Fruit fly (Drosophila melanogaster): Measurements from ENCODE around the gene Ets21C.

Ets21C gene

dm6 chr2L:544444-545179, 8.1 kb downstream of the Ets21C start, which contains the start of the genes Spp and nAChRbeta3 (continued):
- TF ChIP-seq CG6689 (GFP tag; IDR thresholded peaks at IDR 0.05) (no peak), danr (GFP tag; IDR thresholded peaks at IDR 0.05) (no peak), CG17328 (GFP tag; IDR thresholded peaks at IDR 0.05) (peak; percentile 17; the same call in 1 of the 2 replicates), wor (GFP tag; IDR thresholded peaks at IDR 0.05) (no peak), Nf-YB (GFP tag; optimal IDR thresholded peaks at IDR 0.05) (no peak), pfk (GFP tag; optimal IDR thresholded peaks at IDR 0.05) (no peak), CG31224 (GFP tag; IDR thresholded peaks at IDR 0.05) (no peak), CG2678 (tag; optimal IDR thresholded peaks at IDR 0.05) (no peak), CG12744 (GFP tag; optimal IDR thresholded peaks at IDR 0.05) (no peak), Taf1 (GFP tag; IDR thresholded peaks at IDR 0.05) (no peak), pb (GFP tag; optimal IDR thresholded peaks at IDR 0.05) (no peak), caup (GFP tag; optimal IDR thresholded peaks at IDR 0.05; ENCODE audit: severe bottlenecking) (no peak), Dip2 (GFP tag; IDR thresholded peaks at IDR 0.05) (no peak), CG18599 (GFP tag; optimal IDR thresholded peaks at IDR 0.05) (no peak), nau (GFP tag; optimal IDR thresholded peaks at IDR 0.05) (no peak), CG7372 (GFP tag; IDR thresholded peaks at IDR 0.05) (no peak), ara (GFP tag; IDR thresholded peaks at IDR 0.05) (no peak), phol (tag; optimal IDR thresholded peaks at IDR 0.05) (no peak), CG7987 (GFP tag; optimal IDR thresholded peaks at IDR 0.05) (no peak), CG3726 (GFP tag; IDR thresholded peaks at IDR 0.05) (no peak), gcm (GFP tag; optimal IDR thresholded peaks at IDR 0.05) (no peak), Sry-δ (GFP tag; optimal IDR thresholded peaks at IDR 0.05) (peak; percentile 59), CG32772 (GFP tag; IDR thresholded peaks at IDR 0.05) (no peak), NfI (GFP tag; optimal IDR thresholded peaks at IDR 0.05) (no peak), gro (GFP tag; optimal IDR thresholded peaks at IDR 0.05) (no peak), Rx (GFP tag; IDR thresholded peaks at IDR 0.05) (no peak), CG9727 (GFP tag; optimal IDR thresholded peaks at IDR 0.05) (no peak), CG13287 (GFP tag; IDR thresholded peaks at IDR 0.05; ENCODE audit: partially characterized antibody) (peak; percentile 80), CG10959 (GFP tag; IDR thresholded peaks at IDR 0.05) (no peak), vnd (GFP tag; IDR thresholded peaks at IDR 0.05; ENCODE audit: partially characterized antibody) (no peak), aop (GFP tag; IDR thresholded peaks at IDR 0.05) (no peak), CG4328 (GFP tag; optimal IDR thresholded peaks at IDR 0.05) (no peak), CTCF (GFP tag; optimal IDR thresholded peaks at IDR 0.05) (peak; percentile 22), CG31441 (GFP tag; IDR thresholded peaks at IDR 0.05) (no peak), al (GFP tag; IDR thresholded peaks at IDR 0.05) (no peak), CG6254 (GFP tag; optimal IDR thresholded peaks at IDR 0.05) (no peak), rib (GFP tag; IDR thresholded peaks at IDR 0.05) (no peak), tin (GFP tag; optimal IDR thresholded peaks at IDR 0.05) (no peak), Dbx (GFP tag; IDR thresholded peaks at IDR 0.05) (no peak), CG18476 (GFP tag; optimal IDR thresholded peaks at IDR 0.05) (no peak), CG4360 (GFP tag; IDR thresholded peaks at IDR 0.05) (no peak), pros (GFP tag; optimal IDR thresholded peaks at IDR 0.05) (no peak), lilli (GFP tag; optimal IDR thresholded peaks at IDR 0.05) (no peak), dmrt99B (tag; optimal IDR thresholded peaks at IDR 0.05) (no peak), D19A (tag; optimal IDR thresholded peaks at IDR 0.05) (no peak), CG14667 (GFP tag; IDR thresholded peaks at IDR 0.05) (no peak), z (GFP tag; IDR thresholded peaks at IDR 0.05) (no peak), yki (optimal IDR thresholded peaks at IDR 0.05) (no peak), nerfin-2 (GFP tag; IDR thresholded peaks at IDR 0.05; ENCODE audit: partially characterized antibody) (peak; percentile 51; the same call in 1 of the 2 replicates), zen (tag; optimal IDR thresholded peaks at IDR 0.05) (no peak), Deaf1 (tag; optimal IDR thresholded peaks at IDR 0.05) (no peak), chm (GFP tag; IDR thresholded peaks at IDR 0.05) (no peak)

Measured in whole organism, embryonic.